Worm (Caenorhabditis elegans) whole organism, L4/young adult: ENCODE data around the gene F36H5.14.

Experiments
- W03F9.2 ChIP-seq: fragments of 150-350 bp; optimal IDR thresholded peaks from 2 replicates; lab custom pipeline; 2014; ENCODE audit warnings: missing biosample characterization, missing genetic modification characterization
- dao-5 ChIP-seq: sonication (generic microtip); optimal IDR thresholded peaks from 2 replicates; lab custom pipeline; 2016; ENCODE audit warnings: missing genotype, missing genetic modification characterization, moderate library complexity, missing compliant biosample characterization
- him-1 ChIP-seq: sonication (generic microtip); optimal IDR thresholded peaks from 2 replicates; lab custom pipeline; 2016; ENCODE audit warnings: missing genotype, missing genetic modification reagents, missing genetic modification characterization, missing compliant biosample characterization

DNA sequence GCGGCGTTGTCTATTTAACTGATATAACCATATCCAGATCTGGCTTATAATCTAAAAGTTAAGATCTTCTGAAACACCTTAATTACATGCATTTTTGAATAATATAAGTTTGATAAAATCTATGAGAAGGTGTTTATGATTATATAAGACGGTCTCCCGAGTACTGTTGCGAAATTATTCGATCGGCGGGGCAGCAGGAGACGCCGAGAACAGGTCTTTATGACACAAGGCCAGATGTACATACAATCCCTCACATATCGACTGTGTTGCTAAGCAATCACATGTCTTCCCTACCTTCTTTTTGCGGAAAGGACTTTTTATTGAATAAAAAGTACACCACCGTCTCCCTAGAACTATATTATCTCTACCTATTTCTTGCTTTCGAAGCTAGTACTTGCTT is 18.8 kb upstream of the F36H5.14 start, which contains the start of gene fbxb-53:
- TF ChIP-seq him-1 (tag; lab: Kevin White, UChicago) (no peak), dao-5 (tag; lab: Kevin White, UChicago) (no peak), W03F9.2 (tag; lab: Kevin White, UChicago) (no peak)
